Worm (Caenorhabditis elegans) whole organism, L4 larva: Measurements from ENCODE around the gene ndx-9.
A peak's percentile ranks its signal among the peaks of the same experiment; 100 is the strongest.

Experiments
- D1046.2 ChIP-seq: fragments of 200-800 bp; sonication (Bioruptor generic); IDR thresholded peaks from 2 replicates; pipeline ENCODE4 v1.3.6; 2022; ENCODE audit warnings: missing genetic modification characterization, missing compliant biosample characterization
- F10B5.3 ChIP-seq: sonication (generic microtip); optimal IDR thresholded peaks from 2 replicates; lab custom pipeline; 2016; ENCODE audit warnings: mild to moderate bottlenecking, missing genetic modification characterization, missing compliant biosample characterization
- F26F4.8 ChIP-seq: fragments of 200-800 bp; sonication (Bioruptor generic); conservative IDR thresholded peaks from 2 replicates; pipeline ENCODE4 v1.3.6; 2022; ENCODE audit warnings: missing genetic modification characterization, missing compliant biosample characterization
- R02D3.7 ChIP-seq: fragments of 150-350 bp; sonication (generic microtip); optimal IDR thresholded peaks from 3 replicates; lab custom pipeline; 2014; ENCODE audit warnings: missing biosample characterization, missing genetic modification characterization
- Y105C5A.15 ChIP-seq: fragments of 200-800 bp; sonication (Bioruptor generic); IDR thresholded peaks from 2 replicates; pipeline ENCODE4 v1.3.6; 2022; ENCODE audit warnings: missing genetic modification characterization, missing compliant biosample characterization
- Y48G9A.11 ChIP-seq: fragments of 200-800 bp; sonication (Bioruptor generic); IDR thresholded peaks from 2 replicates; pipeline ENCODE4 v1.3.6; 2022; ENCODE audit warnings: missing genetic modification reagents, missing genetic modification characterization, missing compliant biosample characterization
- Y75B8A.6 ChIP-seq: fragments of 200-800 bp; sonication (Bioruptor generic); IDR thresholded peaks from 2 replicates; pipeline ENCODE4 v1.3.6; 2022; ENCODE audit warnings: missing genetic modification reagents, missing genetic modification characterization, missing compliant biosample characterization
- ZK337.2 ChIP-seq: fragments of 200-800 bp; sonication (Bioruptor generic); IDR thresholded peaks from 2 replicates; pipeline ENCODE4 v1.3.6; 2022; ENCODE audit warnings: missing genetic modification reagents, missing genetic modification characterization, missing compliant biosample characterization
- aly-2 ChIP-seq: sonication (generic microtip); optimal IDR thresholded peaks from 2 replicates; lab custom pipeline; 2018; ENCODE audit warnings: missing biosample characterization, missing genetic modification characterization
- ama-1 ChIP-seq: fragments of 150-350 bp; optimal IDR thresholded peaks from 2 replicates; lab custom pipeline; 2014; ENCODE audit warnings: inconsistent platforms, mixed read lengths
- ceh-20 ChIP-seq: fragments of 200-800 bp; sonication (Bioruptor generic); IDR thresholded peaks from 2 replicates; pipeline ENCODE4 v1.3.6; 2022; ENCODE audit warnings: missing genetic modification reagents, missing genetic modification characterization, missing compliant biosample characterization
- ceh-28 ChIP-seq: fragments of 150-350 bp; optimal IDR thresholded peaks from 2 replicates; lab custom pipeline; 2014; ENCODE audit warnings: missing biosample characterization, missing genetic modification reagents, missing genetic modification characterization
- ceh-82 ChIP-seq: sonication (generic microtip); optimal IDR thresholded peaks from 2 replicates; lab custom pipeline; 2017; ENCODE audit warnings: missing biosample characterization, missing genetic modification characterization
- ces-1 ChIP-seq: fragments of 150-350 bp; sonication (generic microtip); optimal IDR thresholded peaks from 4 replicates; lab custom pipeline; 2014; ENCODE audit warnings: missing biosample characterization, missing genetic modification reagents, missing genetic modification characterization
- cey-2 ChIP-seq: sonication (generic microtip); optimal IDR thresholded peaks from 3 replicates; lab custom pipeline; 2017; ENCODE audit warnings: missing genetic modification characterization, mild to moderate bottlenecking, missing compliant biosample characterization, antibody characterized with exemption, borderline replicate concordance; ENCODE audit not compliant: insufficient read depth
- daf-12 ChIP-seq: fragments of 150-350 bp; optimal IDR thresholded peaks from 2 replicates; lab custom pipeline; 2014; ENCODE audit warnings: missing biosample characterization, missing genetic modification reagents, missing genetic modification characterization
- dmd-9 ChIP-seq: fragments of 200-800 bp; sonication (Bioruptor generic); IDR thresholded peaks from 2 replicates; pipeline ENCODE4 v1.3.6; 2022; ENCODE audit warnings: missing genetic modification reagents, missing genetic modification characterization, missing compliant biosample characterization
- dve-1 ChIP-seq: sonication (generic microtip); optimal IDR thresholded peaks from 2 replicates; lab custom pipeline; 2017; ENCODE audit warnings: antibody characterized with exemption, mild to moderate bottlenecking, missing genetic modification characterization, missing compliant biosample characterization; ENCODE audit not compliant: insufficient read depth
- egl-43 ChIP-seq: fragments of 200-800 bp; sonication (Bioruptor generic); IDR thresholded peaks from 2 replicates; pipeline ENCODE4 v1.3.6; 2022; ENCODE audit warnings: missing genetic modification reagents, missing genetic modification characterization, missing compliant biosample characterization
- hif-1 ChIP-seq, 2 experiments: sonication (generic microtip); optimal IDR thresholded peaks; 2 replicates each; lab custom pipeline; 2016 to 2017; ENCODE audit warnings: missing compliant biosample characterization in 2 of 2, missing genetic modification characterization in 2 of 2, missing genetic modification reagents in 2 of 2, missing genotype in 2 of 2, mild to moderate bottlenecking in 1 of 2
- hlh-11 ChIP-seq: fragments of 200-800 bp; sonication (Bioruptor generic); optimal IDR thresholded peaks from 2 replicates; lab custom pipeline; 2018; ENCODE audit warnings: mild to moderate bottlenecking, missing genetic modification characterization, missing compliant biosample characterization
- hlh-30 ChIP-seq: sonication (generic microtip); optimal IDR thresholded peaks from 2 replicates; lab custom pipeline; 2017; ENCODE audit warnings: antibody characterized with exemption, mild to moderate bottlenecking, missing genetic modification characterization, missing compliant biosample characterization; ENCODE audit not compliant: insufficient read depth
- hmg-1.1 ChIP-seq: fragments of 200-800 bp; sonication (Bioruptor generic); IDR thresholded peaks from 2 replicates; pipeline ENCODE4 v1.3.6; 2022; ENCODE audit warnings: missing genetic modification reagents, missing genetic modification characterization, missing compliant biosample characterization
- lim-7 ChIP-seq: fragments of 200-800 bp; sonication (Bioruptor generic); IDR thresholded peaks from 2 replicates; pipeline ENCODE4 v1.3.6; 2022; ENCODE audit warnings: missing genetic modification characterization, missing compliant biosample characterization
- lin-13 ChIP-seq: fragments of 150-350 bp; optimal IDR thresholded peaks from 2 replicates; lab custom pipeline; 2014; ENCODE audit warnings: missing biosample characterization, missing genetic modification reagents, missing genetic modification characterization
- lin-29 ChIP-seq: fragments of 200-800 bp; sonication (Bioruptor generic); IDR thresholded peaks from 2 replicates; pipeline ENCODE4 v1.3.6; 2022; ENCODE audit warnings: missing genetic modification reagents, missing genetic modification characterization, missing compliant biosample characterization
- lir-3 ChIP-seq: sonication (generic microtip); optimal IDR thresholded peaks from 2 replicates; lab custom pipeline; 2016; ENCODE audit warnings: mild to moderate bottlenecking, missing genetic modification characterization, missing compliant biosample characterization
- lsy-2 ChIP-seq, 2 experiments: fragments of 150-350 bp in 1 of 2; sonication (generic microtip) in 1 of 2; optimal IDR thresholded peaks; 2 replicates each; lab custom pipeline; 2014 to 2017; ENCODE audit warnings: missing biosample characterization in 2 of 2, missing genetic modification characterization in 2 of 2
- madf-9 ChIP-seq: fragments of 200-800 bp; sonication (Bioruptor generic); conservative IDR thresholded peaks from 2 replicates; pipeline ENCODE4 v1.3.6; 2022; ENCODE audit warnings: missing genetic modification reagents, missing genetic modification characterization, missing compliant biosample characterization
- mep-1 ChIP-seq: fragments of 150-350 bp; sonication (generic microtip); optimal IDR thresholded peaks from 3 replicates; lab custom pipeline; 2014; ENCODE audit warnings: missing biosample characterization, missing genetic modification characterization
- mxl-2 ChIP-seq: fragments of 200-800 bp; sonication (Bioruptor generic); conservative IDR thresholded peaks from 2 replicates; pipeline ENCODE4 v1.3.6; 2022; ENCODE audit warnings: missing genetic modification reagents, missing genetic modification characterization, missing compliant biosample characterization
- mxl-3 ChIP-seq: fragments of 200-800 bp; sonication (Bioruptor generic); optimal IDR thresholded peaks from 2 replicates; lab custom pipeline; 2018; ENCODE audit warnings: mild to moderate bottlenecking, missing genetic modification characterization, missing compliant biosample characterization
- nhr-102 ChIP-seq: sonication (generic microtip); optimal IDR thresholded peaks from 2 replicates; lab custom pipeline; 2016; ENCODE audit warnings: mild to moderate bottlenecking, missing genetic modification characterization, moderate library complexity, missing compliant biosample characterization
- nhr-11 ChIP-seq: fragments of 150-350 bp; optimal IDR thresholded peaks from 2 replicates; lab custom pipeline; 2014; ENCODE audit warnings: missing biosample characterization, missing genetic modification characterization
- nhr-111 ChIP-seq: fragments of 200-800 bp; sonication (Bioruptor generic); optimal IDR thresholded peaks from 2 replicates; lab custom pipeline; 2018; ENCODE audit warnings: mild to moderate bottlenecking, missing genetic modification characterization, missing compliant biosample characterization
- nhr-237 ChIP-seq: sonication (generic microtip); optimal IDR thresholded peaks from 2 replicates; lab custom pipeline; 2017; ENCODE audit warnings: missing biosample characterization, missing genetic modification characterization
- nhr-28 ChIP-seq: fragments of 150-350 bp; optimal IDR thresholded peaks from 2 replicates; lab custom pipeline; 2014; ENCODE audit warnings: missing biosample characterization, missing genetic modification characterization
- nhr-41 ChIP-seq: fragments of 200-800 bp; sonication (Bioruptor generic); IDR thresholded peaks from 2 replicates; pipeline ENCODE4 v1.3.6; 2022; ENCODE audit warnings: missing genetic modification reagents, missing genetic modification characterization, missing compliant biosample characterization
- nhr-42 ChIP-seq: fragments of 200-800 bp; sonication (Bioruptor generic); IDR thresholded peaks from 2 replicates; pipeline ENCODE4 v1.3.6; 2022; ENCODE audit warnings: missing genetic modification characterization, missing compliant biosample characterization
- php-3 ChIP-seq: fragments of 200-800 bp; sonication (Bioruptor generic); IDR thresholded peaks from 2 replicates; pipeline ENCODE4 v1.3.6; 2022; ENCODE audit warnings: missing genetic modification reagents, missing genetic modification characterization, missing compliant biosample characterization
- rbr-2 ChIP-seq: sonication (generic microtip); optimal IDR thresholded peaks from 2 replicates; lab custom pipeline; 2016; ENCODE audit warnings: missing genotype, missing genetic modification characterization, missing compliant biosample characterization
- saeg-2 ChIP-seq: fragments of 200-800 bp; sonication (Bioruptor generic); IDR thresholded peaks from 2 replicates; pipeline ENCODE4 v1.3.6; 2022; ENCODE audit warnings: missing genetic modification reagents, missing genetic modification characterization, missing compliant biosample characterization
- snpc-1.2 ChIP-seq: fragments of 200-800 bp; sonication (Bioruptor generic); IDR thresholded peaks from 2 replicates; pipeline ENCODE4 v1.3.6; 2022; ENCODE audit warnings: missing genetic modification reagents, missing genetic modification characterization, missing compliant biosample characterization
- unc-130 ChIP-seq: sonication (generic microtip); optimal IDR thresholded peaks from 2 replicates; lab custom pipeline; 2016; ENCODE audit warnings: missing genetic modification reagents, missing genetic modification characterization, missing compliant biosample characterization
- unc-39 ChIP-seq: sonication (generic microtip); optimal IDR thresholded peaks from 2 replicates; lab custom pipeline; 2017; ENCODE audit warnings: missing biosample characterization, missing genetic modification characterization
- unc-62 ChIP-seq, 3 experiments: fragments of 150-350 bp in 1 of 3; sonication (generic microtip); optimal IDR thresholded peaks in 2 of 3; peaks in 1 of 3; 1 replicate in 1 of 3; 2 replicates in 2 of 3; lab custom pipeline; 2014 to 2017; ENCODE audit warnings: missing biosample characterization in 3 of 3, missing genetic modification characterization in 3 of 3, missing genetic modification reagents in 3 of 3, missing genotype in 1 of 3
- vab-7 ChIP-seq: fragments of 200-800 bp; sonication (Bioruptor generic); IDR thresholded peaks from 2 replicates; pipeline ENCODE4 v1.3.6; 2022; ENCODE audit warnings: missing genetic modification reagents, missing genetic modification characterization, missing compliant biosample characterization
- zfp-2 ChIP-seq: sonication (generic microtip); optimal IDR thresholded peaks from 2 replicates; lab custom pipeline; 2016; ENCODE audit warnings: mild to moderate bottlenecking, missing genetic modification characterization, missing compliant biosample characterization
- zip-11 ChIP-seq: fragments of 200-800 bp; sonication (Bioruptor generic); IDR thresholded peaks from 2 replicates; pipeline ENCODE4 v1.3.6; 2022; ENCODE audit warnings: missing genetic modification characterization, missing compliant biosample characterization
- zip-2 ChIP-seq: fragments of 150-350 bp; optimal IDR thresholded peaks from 2 replicates; lab custom pipeline; 2014; ENCODE audit warnings: missing biosample characterization, missing genetic modification characterization
- ztf-11 ChIP-seq: fragments of 150-350 bp; optimal IDR thresholded peaks from 2 replicates; lab custom pipeline; 2014; ENCODE audit warnings: missing biosample characterization, missing genetic modification characterization

The ndx-9 gene

ce11 chrIV:11027560-11027959 is 15.7 kb upstream of the ndx-9 start (continued):
- TF ChIP-seq rbr-2 (tag; lab: Kevin White, UChicago) = peak; percentile 82
- TF ChIP-seq nhr-11 (tag; lab: Kevin White, UChicago) = peak; percentile 91
- TF ChIP-seq F10B5.3 (tag; lab: Kevin White, UChicago) = no peak
- TF ChIP-seq Y75B8A.6 (GFP tag; lab: Robert Waterston, UW) = no peak
- TF ChIP-seq hlh-11 (tag; lab: Kevin White, UChicago) = peak; percentile 94
- no peak for TF ChIP-seq saeg-2 (GFP tag; lab: Robert Waterston, UW)
- TF ChIP-seq hlh-30 (tag; lab: Kevin White, UChicago) = peak; percentile 71
- no peak for TF ChIP-seq dmd-9 (GFP tag; lab: Robert Waterston, UW)
- TF ChIP-seq hmg-1.1 (GFP tag; lab: Robert Waterston, UW) = peak; percentile 71
- 0 out of 2 replicates have a peak, but pooled peaks have one; percentile 38 for TF ChIP-seq php-3 (GFP tag; lab: Robert Waterston, UW)
- no peak for TF ChIP-seq nhr-111 (GFP tag; lab: Kevin White, UChicago)
- TF ChIP-seq snpc-1.2 = no peak
- no peak for TF ChIP-seq unc-130 (GFP tag; lab: Kevin White, UChicago)
- TF ChIP-seq F26F4.8 (GFP tag; lab: Robert Waterston, UW) = no peak
- no peak for TF ChIP-seq zfp-2 (tag; lab: Kevin White, UChicago)
- no peak for TF ChIP-seq ZK337.2
- peak; percentile 61 to 90 for TF ChIP-seq lsy-2 (tag; optimal IDR thresholded peaks at IDR 0.05; lab: Kevin White, UChicago)
- TF ChIP-seq ceh-82 (tag; lab: Kevin White, UChicago) = no peak
- TF ChIP-seq lim-7 (GFP tag; lab: Robert Waterston, UW) = no peak
- no peak for TF ChIP-seq zip-11 (GFP tag; lab: Robert Waterston, UW)
- TF ChIP-seq ama-1 (lab: Kevin White, UChicago) = peak; percentile 71
- TF ChIP-seq lir-3 (tag; lab: Kevin White, UChicago) = no peak
- peak; percentile 48 for TF ChIP-seq mxl-3 (GFP tag; lab: Kevin White, UChicago)
- no peak for TF ChIP-seq lin-29 (GFP tag; lab: Robert Waterston, UW)
- TF ChIP-seq mep-1 (tag; lab: Kevin White, UChicago) = peak; percentile 92
- TF ChIP-seq unc-39 (tag; lab: Kevin White, UChicago) = no peak
- no peak for TF ChIP-seq ztf-11 (tag; lab: Kevin White, UChicago)
- peak; percentile 89 for TF ChIP-seq nhr-28 (tag; lab: Kevin White, UChicago)
- peak; percentile 55 for TF ChIP-seq nhr-102 (tag; lab: Kevin White, UChicago)
- peak in 1 of 2 experiments; percentile 100 for TF ChIP-seq unc-62 (GFP tag; optimal IDR thresholded peaks at IDR 0.05 in 1 of 2; lab: Kevin White, UChicago)
- no peak for TF ChIP-seq unc-62 (tag; optimal IDR thresholded peaks at IDR 0.05; lab: Kevin White, UChicago)
- no peak for TF ChIP-seq madf-9 (GFP tag; lab: Robert Waterston, UW)
- no peak for TF ChIP-seq mxl-2 (GFP tag; lab: Robert Waterston, UW)
- no peak for TF ChIP-seq egl-43 (GFP tag; lab: Robert Waterston, UW)
- no peak for TF ChIP-seq ceh-20
- no peak for TF ChIP-seq cey-2 (tag; lab: Kevin White, UChicago)
- TF ChIP-seq nhr-42 (GFP tag; lab: Robert Waterston, UW) = no peak; the same call in 1 of the 2 replicates
- no peak for TF ChIP-seq D1046.2 (GFP tag; lab: Robert Waterston, UW)
- TF ChIP-seq Y48G9A.11 (GFP tag; lab: Robert Waterston, UW) = no peak
- no peak for TF ChIP-seq ces-1
- TF ChIP-seq zip-2 (tag; lab: Kevin White, UChicago) = no peak
- TF ChIP-seq lin-13 (GFP tag; lab: Kevin White, UChicago) = peak; percentile 69
- TF ChIP-seq nhr-41 (GFP tag; lab: Robert Waterston, UW) = no peak
- no peak for TF ChIP-seq ceh-28 (tag; lab: Kevin White, UChicago)
- TF ChIP-seq hif-1 (tag; optimal IDR thresholded peaks at IDR 0.05; lab: Kevin White, UChicago) = peak in 1 of 2 experiments; percentile 23
- TF ChIP-seq R02D3.7 (tag; lab: Kevin White, UChicago) = no peak
- TF ChIP-seq daf-12 (tag; lab: Kevin White, UChicago) = no peak
- no peak for TF ChIP-seq Y105C5A.15 (GFP tag; lab: Robert Waterston, UW)
- no peak for TF ChIP-seq vab-7
- peak; percentile 97 for TF ChIP-seq dve-1
- no peak for TF ChIP-seq aly-2 (tag; lab: Kevin White, UChicago)
- no peak for TF ChIP-seq nhr-237 (tag; lab: Kevin White, UChicago)
